Fruit fly (Drosophila melanogaster): Measurements from ENCODE around the gene Sec22.

dm6 chrX:796397-796989 is 9.4 kb upstream of the Sec22 start:
- TF ChIP-seq CTCF (optimal IDR thresholded peaks at IDR 0.05) (no peak), CG8478 (optimal IDR thresholded peaks at IDR 0.05) (no peak)

Data from S2 (cell line).